Worm (Caenorhabditis elegans): ENCODE data around the gene smgl-2.

ce11 chrIV:3759823-3760222 lies 33.9 kb downstream of the smgl-2 start:
- TF ChIP-seq nhr-28 (tag; optimal IDR thresholded peaks at IDR 0.05) = no peak
- TF ChIP-seq pqm-1 (tag; optimal IDR thresholded peaks at IDR 0.05) = no peak
- no peak for TF ChIP-seq mep-1 (tag; optimal IDR thresholded peaks at IDR 0.05)
- no peak for TF ChIP-seq nhr-12 (tag; optimal IDR thresholded peaks at IDR 0.05)
- TF ChIP-seq nhr-11 (tag; optimal IDR thresholded peaks at IDR 0.05) = no peak

All from whole organism, L1 larva.